Worm (Caenorhabditis elegans) whole organism, midembryonic: ENCODE measurements around the gene C15H9.2.
A peak's percentile ranks its signal among the peaks of the same experiment; 100 is the strongest.

Experiments
- T22C8.4 ChIP-seq: fragments of 200-800 bp; sonication (Bioruptor generic); IDR thresholded peaks from 2 replicates; pipeline ENCODE4 v1.3.6; 2022; ENCODE audit warnings: missing genetic modification characterization, missing compliant biosample characterization
- cog-1 ChIP-seq: sonication (generic microtip); optimal IDR thresholded peaks from 2 replicates; lab custom pipeline; 2016; ENCODE audit warnings: missing genetic modification characterization, missing compliant biosample characterization
- flt-1 ChIP-seq: fragments of 200-800 bp; sonication (Bioruptor generic); IDR thresholded peaks from 2 replicates; pipeline ENCODE4 v1.3.6; 2022; ENCODE audit warnings: missing genetic modification characterization, missing compliant biosample characterization
- klf-2 ChIP-seq: fragments of 200-800 bp; sonication (Bioruptor generic); conservative IDR thresholded peaks from 2 replicates; pipeline ENCODE4 v1.3.6; 2022; ENCODE audit warnings: missing genetic modification reagents, missing genetic modification characterization, missing compliant biosample characterization
- med-1 ChIP-seq: sonication (generic microtip); optimal IDR thresholded peaks from 2 replicates; lab custom pipeline; 2017; ENCODE audit warnings: missing genetic modification characterization, mild to moderate bottlenecking, missing compliant biosample characterization, antibody characterized with exemption, missing genetic modification reagents; ENCODE audit not compliant: insufficient read depth
- ref-1 ChIP-seq: fragments of 200-800 bp; sonication (Bioruptor generic); conservative IDR thresholded peaks from 2 replicates; pipeline ENCODE4 v1.3.6; 2022; ENCODE audit warnings: missing genetic modification reagents, missing genetic modification characterization, missing compliant biosample characterization
- tab-1 ChIP-seq: fragments of 200-800 bp; sonication (Bioruptor generic); IDR thresholded peaks from 2 replicates; pipeline ENCODE4 v1.3.6; 2022; ENCODE audit warnings: missing genetic modification characterization, missing compliant biosample characterization
- ztf-23 ChIP-seq: fragments of 200-800 bp; sonication (Bioruptor generic); IDR thresholded peaks from 2 replicates; pipeline ENCODE4 v1.3.6; 2022; ENCODE audit warnings: missing genetic modification reagents, missing genetic modification characterization, missing compliant biosample characterization
- ztf-29 ChIP-seq: fragments of 200-800 bp; sonication (Bioruptor generic); IDR thresholded peaks from 2 replicates; pipeline ENCODE4 v1.3.6; 2022; ENCODE audit warnings: missing genetic modification reagents, missing genetic modification characterization, missing compliant biosample characterization

C15H9.2 gene

DNA sequence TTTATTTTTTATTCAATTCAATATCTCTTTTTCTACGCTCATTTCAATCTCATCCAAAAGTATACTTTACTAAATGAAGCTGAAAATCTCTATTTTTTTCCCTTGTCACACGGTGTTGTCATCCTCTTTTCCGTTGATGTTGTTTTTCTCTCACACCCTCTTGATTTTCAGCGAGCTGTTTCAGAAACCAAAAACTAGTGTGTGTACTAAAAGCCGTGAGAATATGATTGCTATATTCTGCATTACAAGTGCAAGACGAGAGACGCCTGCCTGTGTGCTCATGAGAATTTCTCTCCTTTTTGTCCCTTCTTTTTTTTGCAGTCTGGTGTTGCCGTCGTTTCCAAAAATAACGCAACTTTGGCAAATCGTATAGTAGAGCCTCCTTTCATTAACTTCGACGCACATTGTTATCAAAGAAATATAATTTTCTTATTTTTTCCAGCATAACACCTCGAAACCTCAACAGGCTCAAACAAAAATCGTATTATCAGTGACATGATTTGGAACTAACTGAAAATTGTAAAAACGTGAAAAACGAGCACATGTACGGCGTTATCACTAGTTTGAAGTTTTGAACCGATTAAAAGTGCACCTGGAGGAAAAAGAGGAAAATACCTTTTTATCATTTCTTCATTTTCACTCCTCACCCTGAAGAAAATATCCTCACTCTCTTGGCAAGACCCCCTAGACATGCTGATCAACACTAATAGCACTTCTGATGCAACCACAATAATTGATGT is at the start of gene C15H9.2:
Gene C15H9.2 (plus strand): TSS at position 441 of the 740 bp plus-strand sequence.
- no peak for TF ChIP-seq ref-1 (GFP tag; lab: Robert Waterston, UW)
- no peak for TF ChIP-seq cog-1
- no peak for TF ChIP-seq flt-1 (GFP tag; lab: Robert Waterston, UW)
- TF ChIP-seq klf-2, result no peak
- no peak for TF ChIP-seq tab-1 (GFP tag; lab: Robert Waterston, UW)

DNA sequence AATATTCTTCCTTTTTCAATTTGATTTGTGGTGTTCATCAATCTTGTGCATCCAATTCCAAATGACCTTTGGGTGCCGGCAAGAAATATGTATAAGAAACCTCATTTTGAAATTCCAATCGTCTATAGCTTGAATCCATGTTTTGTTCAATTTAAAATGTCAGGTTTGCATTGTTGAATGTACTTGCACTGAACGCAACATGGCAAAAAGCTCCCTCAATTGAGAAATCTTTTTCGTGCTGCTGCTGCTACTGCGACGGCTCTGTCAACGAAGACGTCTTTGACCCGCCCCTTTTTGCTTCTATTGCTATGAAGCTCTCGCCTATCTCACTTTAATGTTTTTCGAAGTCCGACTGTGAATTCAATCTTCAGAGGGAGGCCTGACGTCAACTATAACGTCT is 43.1 kb upstream of the C15H9.2 start, which contains the start of gene lgc-58:
Gene lgc-58 (plus strand): TSS at position 301 of the 400 bp plus-strand sequence.
- TF ChIP-seq klf-2 (no peak), ztf-29 (GFP tag; lab: Robert Waterston, UW) (no peak), flt-1 (GFP tag; lab: Robert Waterston, UW) (no peak), T22C8.4 (no peak), ztf-23 (GFP tag; lab: Robert Waterston, UW) (no peak), ref-1 (GFP tag; lab: Robert Waterston, UW) (no peak), tab-1 (GFP tag; lab: Robert Waterston, UW) (no peak)

DNA sequence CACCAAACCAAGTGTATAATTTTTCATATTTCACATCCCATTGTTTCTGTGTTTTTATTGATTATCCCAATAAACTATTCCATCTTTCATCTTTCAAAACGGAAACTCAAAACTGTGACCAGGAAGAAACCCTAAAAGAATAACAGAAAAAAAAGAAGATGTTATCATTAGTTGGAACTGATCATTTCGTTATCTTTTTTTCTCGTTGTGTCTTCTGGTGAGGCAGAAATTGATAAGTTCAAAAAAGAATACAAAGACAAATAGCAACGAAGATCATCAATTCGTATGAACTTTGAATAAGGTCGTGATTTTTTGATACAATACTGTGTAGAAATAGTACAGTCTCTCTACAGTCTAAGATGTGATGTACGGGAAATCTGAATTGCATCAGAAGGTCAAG is 36.5 kb upstream of the C15H9.2 start:
- no peak for TF ChIP-seq med-1 (GFP tag; lab: Kevin White, UChicago)
- TF ChIP-seq ref-1 (GFP tag; lab: Robert Waterston, UW), result no peak
- TF ChIP-seq flt-1 (GFP tag; lab: Robert Waterston, UW), result no peak
- TF ChIP-seq ztf-23 (GFP tag; lab: Robert Waterston, UW), result no peak
- no peak for TF ChIP-seq klf-2
- TF ChIP-seq T22C8.4, result no peak
- no peak for TF ChIP-seq tab-1 (GFP tag; lab: Robert Waterston, UW)
- no peak for TF ChIP-seq ztf-29 (GFP tag; lab: Robert Waterston, UW)
- TF ChIP-seq cog-1, result no peak

DNA sequence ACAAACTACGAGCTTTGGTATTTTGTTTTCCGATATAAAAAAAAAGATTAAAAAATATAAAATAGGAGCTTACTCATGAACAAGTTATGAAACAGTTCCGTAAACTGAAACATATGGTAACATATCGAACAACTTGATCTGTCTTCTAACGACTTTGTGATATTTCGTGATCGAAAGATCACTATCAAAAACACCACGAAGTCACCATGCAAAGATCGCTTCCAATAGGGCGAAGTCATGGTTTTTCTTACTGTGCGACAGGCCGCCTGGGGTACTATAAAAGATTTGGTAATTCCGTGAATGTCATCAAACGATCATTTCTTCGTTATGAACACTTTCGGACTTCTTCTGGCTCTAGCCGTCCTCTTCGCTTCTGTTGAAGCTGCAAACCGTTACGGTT is 35.7 kb upstream of the C15H9.2 start, which contains the start of gene C45B2.3:
Gene C45B2.3 (plus strand): TSS at position 301 of the 400 bp plus-strand sequence.
- TF ChIP-seq med-1 (GFP tag; lab: Kevin White, UChicago) (no peak), T22C8.4 (no peak), klf-2 (no peak), ztf-23 (GFP tag; lab: Robert Waterston, UW) (no peak), ztf-29 (GFP tag; lab: Robert Waterston, UW) (no peak), tab-1 (GFP tag; lab: Robert Waterston, UW) (no peak), flt-1 (GFP tag; lab: Robert Waterston, UW) (no peak)

DNA sequence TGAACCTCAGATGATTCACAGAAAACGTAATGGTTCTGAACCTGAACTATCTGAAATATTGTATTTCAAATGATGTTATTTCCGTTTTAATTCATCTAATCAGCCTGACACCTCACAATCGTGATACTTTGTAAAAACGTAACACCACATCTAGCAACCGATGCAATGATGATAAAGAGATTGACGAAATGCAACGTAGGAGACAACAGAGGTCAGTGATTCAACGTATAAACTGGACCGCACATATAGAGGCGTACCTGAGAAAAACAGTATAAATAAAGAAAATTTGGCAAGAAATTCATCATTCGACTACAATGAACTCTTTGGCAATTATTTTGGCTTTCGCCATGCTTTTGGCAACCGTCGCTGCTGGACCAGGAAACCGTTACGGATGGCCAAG is 33.9 kb upstream of the C15H9.2 start, which contains the start of gene C45B2.2:
Gene C45B2.2 (plus strand): TSS at position 301 of the 400 bp plus-strand sequence.
- no peak for TF ChIP-seq cog-1
- no peak for TF ChIP-seq T22C8.4
- no peak for TF ChIP-seq med-1 (GFP tag; lab: Kevin White, UChicago)
- TF ChIP-seq flt-1 (GFP tag; lab: Robert Waterston, UW), result no peak
- TF ChIP-seq tab-1 (GFP tag; lab: Robert Waterston, UW), result no peak
- TF ChIP-seq ref-1 (GFP tag; lab: Robert Waterston, UW), result no peak
- no peak for TF ChIP-seq ztf-29 (GFP tag; lab: Robert Waterston, UW)
- no peak for TF ChIP-seq klf-2
- no peak for TF ChIP-seq ztf-23 (GFP tag; lab: Robert Waterston, UW)

DNA sequence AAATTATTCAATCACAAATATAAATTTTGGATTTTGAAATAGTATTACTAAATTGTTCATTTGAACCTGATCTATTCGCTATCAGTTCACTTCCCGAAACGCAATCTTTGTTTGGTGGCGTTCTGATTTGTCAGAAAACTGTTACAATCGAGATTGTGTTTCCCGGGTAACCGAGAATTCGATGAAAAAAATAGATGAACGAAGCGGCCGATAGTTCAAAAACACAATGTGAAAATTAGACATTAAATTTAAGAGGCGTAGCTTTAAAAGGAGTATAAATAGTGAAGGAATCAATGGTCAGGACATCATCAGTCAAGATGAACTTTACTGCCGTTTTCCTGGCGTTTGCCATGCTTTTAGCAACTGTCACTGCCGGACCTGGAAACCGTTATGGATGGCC is 32.5 kb upstream of the C15H9.2 start, which contains the start of gene C45B2.1:
Gene C45B2.1 (plus strand): TSS at position 301 of the 400 bp plus-strand sequence.
- TF ChIP-seq ref-1 (GFP tag; lab: Robert Waterston, UW) (no peak), cog-1 (no peak), flt-1 (GFP tag; lab: Robert Waterston, UW) (no peak), T22C8.4 (no peak), klf-2 (no peak), ztf-29 (GFP tag; lab: Robert Waterston, UW) (no peak), ztf-23 (GFP tag; lab: Robert Waterston, UW) (no peak), tab-1 (GFP tag; lab: Robert Waterston, UW) (no peak), med-1 (GFP tag; lab: Kevin White, UChicago) (no peak)

DNA sequence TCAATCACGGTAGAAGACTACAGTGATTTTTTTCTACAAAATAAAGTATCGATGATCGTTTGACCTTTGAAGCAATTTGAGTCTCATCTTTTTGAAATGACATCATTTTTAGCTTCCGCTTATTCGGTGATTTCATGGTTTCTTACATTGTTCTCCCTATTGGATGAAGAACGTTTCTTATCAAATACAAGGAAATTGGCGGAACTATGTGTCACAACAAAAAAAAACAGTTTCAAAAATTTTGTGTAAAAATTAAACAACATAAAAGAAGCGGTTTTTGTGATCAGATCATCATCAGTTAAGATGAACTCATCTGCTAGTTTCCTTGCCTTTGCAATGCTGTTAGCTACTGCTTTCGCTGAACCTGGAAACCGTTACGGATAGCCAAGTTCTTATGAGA is 30.6 kb upstream of the C15H9.2 start, which contains the start of gene C45B2.8:
Gene C45B2.8 (plus strand): TSS at position 301 of the 400 bp plus-strand sequence.
- TF ChIP-seq klf-2 (no peak), T22C8.4 (no peak)

DNA sequence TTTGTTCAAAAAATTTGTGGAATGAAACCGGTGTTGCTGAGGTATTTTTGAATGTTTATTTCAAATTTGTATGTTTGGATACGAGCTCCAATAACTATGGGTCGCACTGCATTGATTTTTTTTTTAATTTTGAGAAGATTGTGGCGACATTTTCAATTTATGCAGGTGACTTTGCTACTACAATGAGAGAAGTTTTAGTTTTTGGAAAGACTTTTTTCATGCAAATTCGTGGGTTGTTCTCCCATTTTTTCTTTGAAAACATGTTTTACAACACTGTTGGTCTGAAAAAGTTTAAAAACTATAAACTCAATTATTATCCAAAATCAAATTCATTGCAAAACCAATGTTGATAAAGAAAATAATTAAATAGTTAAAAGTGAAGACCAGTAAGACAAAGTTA is 29.6 kb upstream of the C15H9.2 start:
- no peak for TF ChIP-seq tab-1 (GFP tag; lab: Robert Waterston, UW)
- TF ChIP-seq T22C8.4, result no peak
- TF ChIP-seq med-1 (GFP tag; lab: Kevin White, UChicago), result no peak
- no peak for TF ChIP-seq cog-1
- no peak for TF ChIP-seq ztf-23 (GFP tag; lab: Robert Waterston, UW)
- no peak for TF ChIP-seq ztf-29 (GFP tag; lab: Robert Waterston, UW)
- no peak for TF ChIP-seq flt-1 (GFP tag; lab: Robert Waterston, UW)
- no peak for TF ChIP-seq klf-2
- TF ChIP-seq ref-1 (GFP tag; lab: Robert Waterston, UW), result no peak

DNA sequence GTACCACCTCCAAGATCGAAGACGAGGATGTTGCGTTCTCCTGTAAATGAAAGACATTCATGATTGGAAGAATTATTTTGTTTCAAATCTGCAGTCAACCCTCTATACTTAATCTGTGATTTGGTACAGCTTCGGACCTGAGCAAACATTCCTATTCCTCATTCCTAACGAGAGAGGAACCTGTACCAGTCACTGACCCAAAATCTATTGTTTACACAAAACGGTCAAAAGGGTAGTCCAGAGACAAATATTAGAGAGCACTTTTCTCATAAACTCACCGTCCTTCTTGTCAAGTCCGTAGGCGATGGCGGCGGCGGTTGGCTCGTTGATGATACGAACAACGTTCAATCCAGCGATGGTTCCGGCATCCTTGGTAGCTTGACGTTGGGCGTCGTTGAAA is 27.5 kb upstream of the C15H9.2 start:
- TF ChIP-seq klf-2 (no peak), med-1 (GFP tag; lab: Kevin White, UChicago) (no peak), flt-1 (GFP tag; lab: Robert Waterston, UW) (no peak), T22C8.4 (no peak), cog-1 (no peak), tab-1 (GFP tag; lab: Robert Waterston, UW) (no peak)

DNA sequence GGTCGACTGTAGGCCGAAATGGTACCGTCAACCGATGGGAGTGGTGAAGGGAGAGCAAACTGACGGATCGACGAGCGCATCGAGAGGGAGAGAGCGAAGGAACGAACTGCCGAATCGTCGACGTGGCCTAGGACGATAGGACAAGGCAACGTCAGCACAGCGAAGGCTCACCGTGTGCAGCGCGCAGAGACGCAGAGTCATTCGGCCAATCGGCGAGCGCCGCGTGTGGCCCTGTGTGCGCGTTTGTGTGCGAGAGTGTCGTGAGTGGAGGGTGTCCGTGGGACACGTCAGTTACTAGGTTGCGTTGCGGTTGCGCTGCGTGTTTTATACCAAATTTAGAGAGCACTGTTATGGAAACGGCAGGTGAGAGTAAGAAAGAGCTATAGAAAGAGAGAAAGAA is 26.4 kb upstream of the C15H9.2 start, which contains the start of gene hsp-3:
Gene hsp-3 (minus strand): TSS at position 158 of the 400 bp plus-strand sequence.
- TF ChIP-seq flt-1 (GFP tag; lab: Robert Waterston, UW) (peak; percentile 91), cog-1 (peak; percentile 82), med-1 (GFP tag; lab: Kevin White, UChicago) (no peak), ztf-23 (GFP tag; lab: Robert Waterston, UW) (peak; percentile 70; the same call in 1 of the 2 replicates), klf-2 (no peak), ztf-29 (GFP tag; lab: Robert Waterston, UW) (no peak), tab-1 (GFP tag; lab: Robert Waterston, UW) (0 out of 2 replicates have a peak, but pooled peaks have one; percentile 14), T22C8.4 (no peak), ref-1 (GFP tag; lab: Robert Waterston, UW) (no peak)
